Worm (Caenorhabditis elegans) whole organism, L4/young adult: Measurements from ENCODE around the gene C53A5.13.

Experiments used
- W03F9.2 ChIP-seq: fragments of 150-350 bp; optimal IDR thresholded peaks from 2 replicates; lab custom pipeline; 2014; ENCODE audit warnings: missing biosample characterization, missing genetic modification characterization
- dao-5 ChIP-seq: sonication (generic microtip); optimal IDR thresholded peaks from 2 replicates; lab custom pipeline; 2016; ENCODE audit warnings: missing genotype, missing genetic modification characterization, moderate library complexity, missing compliant biosample characterization
- him-1 ChIP-seq: sonication (generic microtip); optimal IDR thresholded peaks from 2 replicates; lab custom pipeline; 2016; ENCODE audit warnings: missing genotype, missing genetic modification reagents, missing genetic modification characterization, missing compliant biosample characterization

DNA sequence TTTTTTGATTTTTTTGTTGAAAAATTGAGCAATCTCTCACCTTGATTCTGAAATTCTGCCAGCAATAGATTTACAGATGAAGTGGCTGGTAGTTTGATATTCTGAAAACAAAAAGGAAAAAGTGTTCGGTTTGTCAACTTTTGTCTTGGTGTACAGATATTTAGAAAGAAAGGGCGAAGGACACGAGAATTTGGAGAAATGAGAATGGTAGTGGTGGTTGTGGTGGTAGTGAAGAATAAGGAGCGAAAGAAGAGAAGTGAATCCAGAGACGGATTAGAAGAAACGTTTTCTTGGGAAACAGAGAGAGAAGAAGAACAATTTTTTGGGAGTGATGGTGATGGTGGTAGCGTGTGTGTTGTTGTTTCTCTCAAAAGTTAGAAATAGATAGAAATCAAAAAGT lies 33.0 kb downstream of the C53A5.13 start, which contains the start of gene gar-3:
- TF ChIP-seq W03F9.2 (no peak), dao-5 (tag; lab: Kevin White, UChicago) (no peak), him-1 (tag; lab: Kevin White, UChicago) (no peak)
